Worm (Caenorhabditis elegans) whole organism, mixed stage, embryonic: ENCODE data around the gene sex-1.

Experiments used
- elt-1 ChIP-seq: sonication (generic microtip); optimal IDR thresholded peaks from 2 replicates; lab custom pipeline; 2017; ENCODE audit warnings: missing genetic modification characterization, mild to moderate bottlenecking, missing compliant biosample characterization, antibody characterized with exemption, moderate library complexity, borderline replicate concordance; ENCODE audit not compliant: insufficient read depth
- lin-13 ChIP-seq: fragments of 150-350 bp; optimal IDR thresholded peaks from 2 replicates; lab custom pipeline; 2014; ENCODE audit warnings: missing biosample characterization, missing genetic modification characterization
- lin-32 ChIP-seq: fragments of 200-800 bp; sonication (Bioruptor generic); optimal IDR thresholded peaks from 2 replicates; lab custom pipeline; 2018; ENCODE audit warnings: mild to moderate bottlenecking, missing genetic modification characterization, missing compliant biosample characterization
- lsy-2 ChIP-seq: fragments of 150-350 bp; optimal IDR thresholded peaks from 2 replicates; lab custom pipeline; 2014; ENCODE audit warnings: missing biosample characterization, missing genetic modification characterization
- mls-2 ChIP-seq: sonication (generic microtip); optimal IDR thresholded peaks from 2 replicates; lab custom pipeline; 2016; ENCODE audit warnings: mild to moderate bottlenecking, missing genetic modification characterization, moderate library complexity, missing compliant biosample characterization
- nhr-2 ChIP-seq: fragments of 150-350 bp; optimal IDR thresholded peaks from 2 replicates; lab custom pipeline; 2014; ENCODE audit warnings: missing biosample characterization, missing genetic modification characterization
- unc-39 ChIP-seq: fragments of 150-350 bp; optimal IDR thresholded peaks from 2 replicates; lab custom pipeline; 2014; ENCODE audit warnings: missing biosample characterization, missing genetic modification characterization
- zip-8 ChIP-seq: fragments of 150-350 bp; optimal IDR thresholded peaks from 2 replicates; lab custom pipeline; 2014; ENCODE audit warnings: missing biosample characterization, missing genetic modification characterization

DNA sequence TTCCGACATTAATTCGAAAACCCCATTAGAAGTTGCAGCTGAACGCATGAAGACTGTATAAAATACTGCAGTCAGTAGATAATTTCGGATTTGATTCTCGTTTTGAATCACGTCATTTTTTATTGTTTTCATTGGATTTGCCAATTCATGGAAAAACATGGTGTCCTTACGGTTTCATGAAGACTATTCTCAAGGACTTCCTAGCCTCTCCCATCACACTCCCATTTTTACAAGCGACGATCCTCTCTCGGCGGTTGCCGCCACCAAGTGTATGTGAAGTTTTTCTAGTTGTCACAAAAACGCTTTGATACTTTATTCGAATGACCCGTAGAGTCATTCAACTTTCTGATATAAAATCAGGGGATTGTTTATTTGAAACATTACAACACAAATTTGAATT, 15.4 kb downstream of the sex-1 start:
- TF ChIP-seq zip-8 (tag; lab: Kevin White, UChicago): no peak
- TF ChIP-seq elt-1 (tag; lab: Kevin White, UChicago): no peak
- TF ChIP-seq unc-39 (tag; lab: Kevin White, UChicago): no peak
- TF ChIP-seq lin-13 (tag; lab: Kevin White, UChicago): no peak
- TF ChIP-seq nhr-2 (tag; lab: Kevin White, UChicago): no peak
- TF ChIP-seq lsy-2 (tag; lab: Kevin White, UChicago): no peak
- TF ChIP-seq lin-32: no peak
- no peak for TF ChIP-seq mls-2 (tag; lab: Kevin White, UChicago)
